Worm (Caenorhabditis elegans) whole organism, late embryonic: ENCODE results near the gene ugt-12.

Source experiments
- ceh-18 ChIP-seq: sonication (generic microtip); optimal IDR thresholded peaks from 2 replicates; lab custom pipeline; 2016; ENCODE audit warnings: missing genetic modification characterization, missing compliant biosample characterization
- dmd-4 ChIP-seq: sonication (generic microtip); optimal IDR thresholded peaks from 2 replicates; lab custom pipeline; 2016; ENCODE audit warnings: borderline replicate concordance, missing genetic modification characterization, missing compliant biosample characterization
- fkh-10 ChIP-seq: fragments of 150-350 bp; optimal IDR thresholded peaks from 2 replicates; lab custom pipeline; 2014; ENCODE audit warnings: missing biosample characterization, missing genetic modification reagents, missing genetic modification characterization
- pqm-1 ChIP-seq: sonication (generic microtip); optimal IDR thresholded peaks from 2 replicates; lab custom pipeline; 2016; ENCODE audit warnings: missing genetic modification characterization, missing compliant biosample characterization
- sox-4 ChIP-seq: sonication (generic microtip); optimal IDR thresholded peaks from 2 replicates; lab custom pipeline; 2017; ENCODE audit warnings: mild to moderate bottlenecking, missing genetic modification characterization, inconsistent platforms, missing compliant biosample characterization
- unc-3 ChIP-seq, 2 experiments: fragments of 200-800 bp in 1 of 2; sonication (Bioruptor generic) in 1 of 2; sonication (generic microtip) in 1 of 2; conservative IDR thresholded peaks in 1 of 2; optimal IDR thresholded peaks in 1 of 2; 2 replicates each; pipeline versions ENCODE4 v1.3.6 to Lab custom; 2016 to 2022; ENCODE audit warnings: missing compliant biosample characterization in 2 of 2, missing genetic modification characterization in 2 of 2, missing genetic modification reagents in 1 of 2
- ztf-16 ChIP-seq: sonication (generic microtip); optimal IDR thresholded peaks from 2 replicates; lab custom pipeline; 2017; ENCODE audit warnings: missing genetic modification characterization, missing compliant biosample characterization

DNA sequence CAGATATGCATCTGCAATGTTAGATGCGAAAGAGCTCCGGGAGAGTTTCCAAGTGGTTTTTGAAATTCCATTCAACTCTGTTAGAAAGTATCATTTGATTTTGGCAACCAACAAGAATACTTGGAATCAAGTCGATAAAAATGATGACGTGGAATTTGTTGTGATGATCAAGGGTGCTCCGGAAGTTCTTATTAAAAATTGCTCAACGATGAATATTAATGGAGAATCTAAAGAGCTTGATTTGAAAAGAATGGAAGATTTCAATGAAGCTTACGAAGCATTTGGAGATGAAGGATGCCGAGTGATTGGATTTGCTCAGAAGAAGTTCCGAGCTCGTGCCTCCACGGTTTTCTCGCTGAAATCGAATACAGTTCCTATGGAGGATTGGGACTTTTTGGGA, 47.9 kb upstream of the ugt-12 start:
- TF ChIP-seq sox-4 (tag; lab: Kevin White, UChicago) (no peak), unc-3 (GFP tag; conservative IDR thresholded peaks at IDR 0.05; lab: Robert Waterston, UW) (no peak), unc-3 (tag; optimal IDR thresholded peaks at IDR 0.05; lab: Kevin White, UChicago) (no peak), ceh-18 (tag; lab: Kevin White, UChicago) (no peak), pqm-1 (tag; lab: Kevin White, UChicago) (no peak), fkh-10 (GFP tag; lab: Kevin White, UChicago) (no peak), ztf-16 (no peak), dmd-4 (no peak)
